Worm (Caenorhabditis elegans): ENCODE results near the gene col-33.

DNA sequence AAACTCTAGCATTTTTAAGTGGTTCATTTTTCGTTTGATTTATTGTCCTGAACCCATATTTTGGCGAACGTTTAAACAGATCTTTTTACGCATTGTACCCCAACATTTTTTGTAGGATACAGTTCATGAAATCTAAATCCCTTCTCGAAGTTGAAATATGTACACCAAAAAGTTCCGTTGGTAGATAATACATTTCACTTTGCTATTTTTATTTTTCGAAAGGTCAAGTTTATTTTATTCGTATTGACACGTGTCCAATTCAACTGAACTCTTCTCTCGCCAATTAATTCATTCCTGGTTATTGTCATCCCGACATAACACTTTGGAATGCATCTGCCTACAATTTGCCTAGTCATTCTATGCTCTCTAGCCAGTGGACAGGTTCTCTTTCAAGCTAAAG lies 7.8 kb downstream of the col-33 start, which contains the start of gene F36A4.2:
- TF ChIP-seq jun-1 (tag; optimal IDR thresholded peaks at IDR 0.05) (no peak), nhr-28 (tag; optimal IDR thresholded peaks at IDR 0.05) (no peak), nhr-11 (tag; optimal IDR thresholded peaks at IDR 0.05) (no peak)

All from whole organism, L1 larva.